Fruit fly (Drosophila melanogaster): ENCODE measurements around the gene CG11756.
A peak's percentile ranks its signal among the peaks of the same experiment; 100 is the strongest.

The CG11756 gene

dm6 chrX:11384023-11384444, 36.1 kb downstream of the CG11756 start (continued):
- TF ChIP-seq phol (tag; optimal IDR thresholded peaks at IDR 0.05), result peak; percentile 45
- no peak for TF ChIP-seq peb (GFP tag; IDR thresholded peaks at IDR 0.05)
- no peak for TF ChIP-seq CG11398 (GFP tag; optimal IDR thresholded peaks at IDR 0.05)
- 0 out of 3 replicates have a peak, but pooled peaks have one; percentile 26 for TF ChIP-seq hb (GFP tag; IDR thresholded peaks at IDR 0.05; ENCODE audit: partially characterized antibody)
- TF ChIP-seq CG32767 (GFP tag; IDR thresholded peaks at IDR 0.05), result peak; percentile 54; the same call in 1 of the 2 replicates
- TF ChIP-seq bowl (GFP tag; IDR thresholded peaks at IDR 0.05), result no peak
- no peak for TF ChIP-seq Hey (tag; optimal IDR thresholded peaks at IDR 0.05)
- no peak for TF ChIP-seq hth (optimal IDR thresholded peaks at IDR 0.05)
- TF ChIP-seq CG9609 (GFP tag; optimal IDR thresholded peaks at IDR 0.05), result no peak
- peak; percentile 68; the same call in 1 of the 2 replicates for TF ChIP-seq MBD-R2 (GFP tag; IDR thresholded peaks at IDR 0.05)
- TF ChIP-seq CG3065 (GFP tag; optimal IDR thresholded peaks at IDR 0.05), result no peak
- TF ChIP-seq Atf3 (GFP tag; optimal IDR thresholded peaks at IDR 0.05), result no peak
- no peak for TF ChIP-seq ab (GFP tag; optimal IDR thresholded peaks at IDR 0.05)
- no peak for TF ChIP-seq fd64A (GFP tag; optimal IDR thresholded peaks at IDR 0.05)
- peak; percentile 92 for TF ChIP-seq slbo (GFP tag; IDR thresholded peaks at IDR 0.05)
- no peak for TF ChIP-seq CG10565 (GFP tag; optimal IDR thresholded peaks at IDR 0.05)
- no peak for TF ChIP-seq pan (optimal IDR thresholded peaks at IDR 0.05)
- TF ChIP-seq pan (GFP tag; optimal IDR thresholded peaks at IDR 0.05 in 1 of 2, IDR thresholded peaks at IDR 0.05 in 1 of 2), result peak in 1 of 2 experiments; percentile 77
- peak; percentile 18 for TF ChIP-seq CG18764 (GFP tag; optimal IDR thresholded peaks at IDR 0.05)
- peak; percentile 47 for TF ChIP-seq vfl (GFP tag; optimal IDR thresholded peaks at IDR 0.05)
- TF ChIP-seq Blimp-1 (GFP tag; optimal IDR thresholded peaks at IDR 0.05), result peak; percentile 29
- TF ChIP-seq Eip74EF (GFP tag; optimal IDR thresholded peaks at IDR 0.05), result no peak
- peak; percentile 47; the same call in 1 of the 2 replicates for TF ChIP-seq E2f2 (GFP tag; IDR thresholded peaks at IDR 0.05)
- TF ChIP-seq CG43689 (GFP tag; IDR thresholded peaks at IDR 0.05), result no peak
- TF ChIP-seq CG31224 (GFP tag; IDR thresholded peaks at IDR 0.05), result peak; percentile 61; the same call in 1 of the 2 replicates
- peak; percentile 74 for TF ChIP-seq al (GFP tag; IDR thresholded peaks at IDR 0.05)
- TF ChIP-seq Doc3 (GFP tag; IDR thresholded peaks at IDR 0.05; ENCODE audit: partially characterized antibody), result no peak
- TF ChIP-seq CG1529 (GFP tag; optimal IDR thresholded peaks at IDR 0.05), result no peak
- TF ChIP-seq CG12219 (GFP tag; optimal IDR thresholded peaks at IDR 0.05), result peak; percentile 30
- no peak for TF ChIP-seq TFAM (GFP tag; optimal IDR thresholded peaks at IDR 0.05)
- TF ChIP-seq eyg (GFP tag; optimal IDR thresholded peaks at IDR 0.05), result no peak
- peak; percentile 61; the same call in 1 of the 3 replicates for TF ChIP-seq CG3726 (GFP tag; IDR thresholded peaks at IDR 0.05)
- peak; percentile 68 for TF ChIP-seq danr (GFP tag; IDR thresholded peaks at IDR 0.05)
- TF ChIP-seq lola (GFP tag; optimal IDR thresholded peaks at IDR 0.05), result no peak
- TF ChIP-seq bbx (GFP tag; IDR thresholded peaks at IDR 0.05; ENCODE audit: partially characterized antibody), result no peak
- TF ChIP-seq CG7963 (GFP tag; IDR thresholded peaks at IDR 0.05; ENCODE audit: partially characterized antibody), result no peak
- peak; percentile 90 for TF ChIP-seq CG32532 (GFP tag; IDR thresholded peaks at IDR 0.05)
- peak; percentile 71 for TF ChIP-seq PHDP (tag; optimal IDR thresholded peaks at IDR 0.05)
- peak; percentile 90 for TF ChIP-seq lab (GFP tag; optimal IDR thresholded peaks at IDR 0.05)
- TF ChIP-seq Mrtf (GFP tag; IDR thresholded peaks at IDR 0.05), result peak; percentile 74; the same call in 1 of the 3 replicates
- peak; percentile 60 for TF ChIP-seq Oli (tag; optimal IDR thresholded peaks at IDR 0.05)
- TF ChIP-seq CG6813 (GFP tag; optimal IDR thresholded peaks at IDR 0.05), result peak; percentile 68
- TF ChIP-seq CG12744 (GFP tag; optimal IDR thresholded peaks at IDR 0.05), result peak; percentile 1
- peak; percentile 21 for TF ChIP-seq az2 (GFP tag; optimal IDR thresholded peaks at IDR 0.05)
- no peak for TF ChIP-seq CG7271 (tag; optimal IDR thresholded peaks at IDR 0.05)
- TF ChIP-seq CG9797 (GFP tag; optimal IDR thresholded peaks at IDR 0.05), result no peak
- TF ChIP-seq CG12104 (GFP tag; optimal IDR thresholded peaks at IDR 0.05), result no peak
- peak; percentile 7 for TF ChIP-seq tx (GFP tag; optimal IDR thresholded peaks at IDR 0.05)
- TF ChIP-seq CG7556 (GFP tag; optimal IDR thresholded peaks at IDR 0.05), result peak; percentile 63
- no peak for TF ChIP-seq da (GFP tag; optimal IDR thresholded peaks at IDR 0.05)
- peak; percentile 66 for TF ChIP-seq ssp (GFP tag; IDR thresholded peaks at IDR 0.05)
